Fruit fly (Drosophila melanogaster): Measurements from ENCODE around the gene Rab11.
A peak's percentile ranks its signal among the peaks of the same experiment; 100 is the strongest.

Rab11 gene

dm6 chr3R:21065696-21066080, 45.5 kb upstream of the Rab11 start (continued):
- TF ChIP-seq CG9797 (GFP tag; optimal IDR thresholded peaks at IDR 0.05) (no peak), ham (GFP tag; IDR thresholded peaks at IDR 0.05) (no peak), sqz (GFP tag; optimal IDR thresholded peaks at IDR 0.05) (no peak), prd (optimal IDR thresholded peaks at IDR 0.05) (no peak), prd (GFP tag; IDR thresholded peaks at IDR 0.05) (0 out of 3 replicates have a peak, but pooled peaks have one; percentile 14), CG14014 (GFP tag; IDR thresholded peaks at IDR 0.05) (peak; percentile 28; the same call in 1 of the 2 replicates), CG17328 (GFP tag; IDR thresholded peaks at IDR 0.05) (0 out of 2 replicates have a peak, but pooled peaks have one; percentile 24), dysf (GFP tag; IDR thresholded peaks at IDR 0.05) (0 out of 3 replicates have a peak, but pooled peaks have one; percentile 30), CG15269 (tag; optimal IDR thresholded peaks at IDR 0.05) (no peak), kay (GFP tag; optimal IDR thresholded peaks at IDR 0.05) (peak; percentile 51), HLH3B (GFP tag; IDR thresholded peaks at IDR 0.05) (0 out of 2 replicates have a peak, but pooled peaks have one; percentile 21), Pdp1 (GFP tag; optimal IDR thresholded peaks at IDR 0.05) (no peak), sens (GFP tag) (peak; percentile 66), sob (GFP tag; IDR thresholded peaks at IDR 0.05) (peak; percentile 40; the same call in 1 of the 2 replicates), Rfx (GFP tag; IDR thresholded peaks at IDR 0.05) (peak; percentile 30; the same call in 1 of the 2 replicates), slbo (GFP tag; IDR thresholded peaks at IDR 0.05) (0 out of 2 replicates have a peak, but pooled peaks have one; percentile 19), Oli (tag; optimal IDR thresholded peaks at IDR 0.05) (peak; percentile 18), Dfd (GFP tag; optimal IDR thresholded peaks at IDR 0.05) (no peak), pan (optimal IDR thresholded peaks at IDR 0.05) (no peak), pan (GFP tag; optimal IDR thresholded peaks at IDR 0.05 in 1 of 2, IDR thresholded peaks at IDR 0.05 in 1 of 2) (peak in 1 of 2 experiments; percentile 9), CG32532 (GFP tag; IDR thresholded peaks at IDR 0.05) (peak; percentile 24; the same call in 1 of the 2 replicates), zfh1 (GFP tag; IDR thresholded peaks at IDR 0.05) (0 out of 3 replicates have a peak, but pooled peaks have one; percentile 24)

- 0 out of 2 replicates have a peak, but pooled peaks have one; percentile 16 for TF ChIP-seq CG5953 (GFP tag; IDR thresholded peaks at IDR 0.05)
- TF ChIP-seq CG7372 (GFP tag; IDR thresholded peaks at IDR 0.05): peak; percentile 67; the same call in 1 of the 2 replicates
- TF ChIP-seq Dp (GFP tag; optimal IDR thresholded peaks at IDR 0.05): no peak
- peak; percentile 33 for TF ChIP-seq CG8924 (tag; optimal IDR thresholded peaks at IDR 0.05)
- 0 out of 2 replicates have a peak, but pooled peaks have one; percentile 9 for TF ChIP-seq CG9932 (GFP tag; IDR thresholded peaks at IDR 0.05)
- 0 out of 2 replicates have a peak, but pooled peaks have one; percentile 15 for TF ChIP-seq crol (GFP tag; IDR thresholded peaks at IDR 0.05)
- TF ChIP-seq Med (GFP tag): peak; percentile 55
- peak; percentile 66 for TF ChIP-seq kni (GFP tag; optimal IDR thresholded peaks at IDR 0.05)
- no peak for TF ChIP-seq zen (tag; optimal IDR thresholded peaks at IDR 0.05)
- TF ChIP-seq oc (tag; optimal IDR thresholded peaks at IDR 0.05): peak; percentile 18
- TF ChIP-seq Dref (GFP tag; IDR thresholded peaks at IDR 0.05): no peak
- no peak for TF ChIP-seq stwl (tag; optimal IDR thresholded peaks at IDR 0.05)
- TF ChIP-seq CG8765 (GFP tag; IDR thresholded peaks at IDR 0.05): no peak
- 0 out of 2 replicates have a peak, but pooled peaks have one; percentile 28 for TF ChIP-seq E2f2 (GFP tag; IDR thresholded peaks at IDR 0.05)
- peak; percentile 3 for TF ChIP-seq sd (tag; optimal IDR thresholded peaks at IDR 0.05)
- 0 out of 4 replicates have a peak, but pooled peaks have one; percentile 60 for TF ChIP-seq chinmo (GFP tag; IDR thresholded peaks at IDR 0.05; ENCODE audit: partially characterized antibody)
- no peak for TF ChIP-seq fu2 (GFP tag; optimal IDR thresholded peaks at IDR 0.05)
- no peak for TF ChIP-seq knrl (GFP tag; IDR thresholded peaks at IDR 0.05; ENCODE audit: partially characterized antibody)
- 0 out of 3 replicates have a peak, but pooled peaks have one; percentile 11 for TF ChIP-seq ci (GFP tag; IDR thresholded peaks at IDR 0.05)
- TF ChIP-seq PHDP (tag; optimal IDR thresholded peaks at IDR 0.05): no peak
- TF ChIP-seq CG4820 (GFP tag; optimal IDR thresholded peaks at IDR 0.05): no peak
- peak; percentile 53 for TF ChIP-seq lab (GFP tag; optimal IDR thresholded peaks at IDR 0.05)
- TF ChIP-seq exex (tag; optimal IDR thresholded peaks at IDR 0.05): peak; percentile 8
- peak; percentile 41 for TF ChIP-seq CG10543 (GFP tag; optimal IDR thresholded peaks at IDR 0.05)
- no peak for TF ChIP-seq CG31441 (GFP tag; IDR thresholded peaks at IDR 0.05)
- peak; percentile 15; the same call in 1 of the 3 replicates for TF ChIP-seq CG2199 (GFP tag; IDR thresholded peaks at IDR 0.05)
- 0 out of 3 replicates have a peak, but pooled peaks have one; percentile 21 for TF ChIP-seq CG6791 (GFP tag; IDR thresholded peaks at IDR 0.05; ENCODE audit: partially characterized antibody)
Observed at dm6 chr3R:21066469-21067284, 44.5 kb upstream of the Rab11 start.

All from whole organism, embryonic.